Worm (Caenorhabditis elegans) whole organism, L3 larva: ENCODE results near the gene str-123.

Source experiments
- ZK546.5 ChIP-seq: sonication (generic microtip); optimal IDR thresholded peaks from 2 replicates; lab custom pipeline; 2017; ENCODE audit warnings: missing biosample characterization, missing genetic modification characterization
- ama-1 ChIP-seq: fragments of 150-350 bp; optimal IDR thresholded peaks from 2 replicates; lab custom pipeline; 2018
- ceh-28 ChIP-seq: fragments of 150-350 bp; optimal IDR thresholded peaks from 2 replicates; lab custom pipeline; 2014; ENCODE audit warnings: missing biosample characterization, missing genetic modification reagents, missing genetic modification characterization
- ceh-9 ChIP-seq: sonication (generic microtip); optimal IDR thresholded peaks from 2 replicates; lab custom pipeline; 2018; ENCODE audit warnings: missing biosample characterization, missing genetic modification characterization
- daf-12 ChIP-seq: fragments of 150-350 bp; optimal IDR thresholded peaks from 2 replicates; lab custom pipeline; 2014; ENCODE audit warnings: missing biosample characterization, missing genetic modification reagents, missing genetic modification characterization
- egl-5 ChIP-seq: fragments of 150-350 bp; optimal IDR thresholded peaks from 2 replicates; lab custom pipeline; 2017; ENCODE audit warnings: missing biosample characterization, missing genetic modification reagents, missing genetic modification characterization, inconsistent platforms
- elt-2 ChIP-seq: sonication (generic microtip); optimal IDR thresholded peaks from 2 replicates; lab custom pipeline; 2016; ENCODE audit warnings: missing genetic modification reagents, mild to moderate bottlenecking, missing genetic modification characterization, missing compliant biosample characterization
- elt-3 ChIP-seq, 3 experiments: fragments of 150-350 bp in 1 of 3; sonication (generic microtip) in 2 of 3; optimal IDR thresholded peaks; 2 replicates in 2 of 3; 4 replicates in 1 of 3; lab custom pipeline; 2014 to 2017; ENCODE audit warnings: missing biosample characterization in 3 of 3, missing genetic modification characterization in 3 of 3
- fos-1 ChIP-seq: fragments of 150-350 bp; optimal IDR thresholded peaks from 2 replicates; lab custom pipeline; 2014; ENCODE audit warnings: missing biosample characterization, missing genetic modification characterization
- hmg-11 ChIP-seq: sonication (generic microtip); optimal IDR thresholded peaks from 2 replicates; lab custom pipeline; 2016; ENCODE audit warnings: missing genetic modification characterization, missing compliant biosample characterization
- jun-1 ChIP-seq: fragments of 150-350 bp; optimal IDR thresholded peaks from 2 replicates; lab custom pipeline; 2014; ENCODE audit warnings: missing biosample characterization, missing genetic modification reagents, missing genetic modification characterization
- lin-15B ChIP-seq: fragments of 150-350 bp; optimal IDR thresholded peaks from 2 replicates; lab custom pipeline; 2014; ENCODE audit warnings: missing biosample characterization, missing genetic modification characterization
- lin-39 ChIP-seq: fragments of 150-350 bp; optimal IDR thresholded peaks from 2 replicates; lab custom pipeline; 2018; ENCODE audit warnings: missing biosample characterization, missing genetic modification reagents, missing genetic modification characterization
- nfya-1 ChIP-seq: sonication (generic microtip); optimal IDR thresholded peaks from 2 replicates; lab custom pipeline; 2017; ENCODE audit warnings: missing genetic modification characterization, mild to moderate bottlenecking, missing compliant biosample characterization, antibody characterized with exemption, moderate library complexity; ENCODE audit not compliant: insufficient read depth
- nhr-11 ChIP-seq: fragments of 150-350 bp; optimal IDR thresholded peaks from 2 replicates; lab custom pipeline; 2014; ENCODE audit warnings: missing biosample characterization, missing genetic modification characterization
- nhr-23 ChIP-seq: fragments of 150-350 bp; optimal IDR thresholded peaks from 2 replicates; lab custom pipeline; 2014; ENCODE audit warnings: missing biosample characterization, missing genetic modification reagents, missing genetic modification characterization
- nhr-237 ChIP-seq: fragments of 150-350 bp; optimal IDR thresholded peaks from 2 replicates; lab custom pipeline; 2014; ENCODE audit warnings: missing biosample characterization, missing genetic modification characterization
- nhr-25 ChIP-seq: sonication (generic microtip); optimal IDR thresholded peaks from 2 replicates; lab custom pipeline; 2017; ENCODE audit warnings: missing biosample characterization, missing genetic modification characterization
- nhr-28 ChIP-seq: fragments of 150-350 bp; optimal IDR thresholded peaks from 2 replicates; lab custom pipeline; 2014; ENCODE audit warnings: missing biosample characterization, missing genetic modification characterization
- nhr-43 ChIP-seq: sonication (generic microtip); optimal IDR thresholded peaks from 2 replicates; lab custom pipeline; 2016; ENCODE audit warnings: mild to moderate bottlenecking, missing genetic modification characterization, missing compliant biosample characterization; ENCODE audit not compliant: poor library complexity, severe bottlenecking
- nhr-76 ChIP-seq: fragments of 150-350 bp; sonication (generic microtip); optimal IDR thresholded peaks from 5 replicates; lab custom pipeline; 2014; ENCODE audit warnings: missing biosample characterization, missing genetic modification characterization
- nhr-77 ChIP-seq: fragments of 150-350 bp; optimal IDR thresholded peaks from 2 replicates; lab custom pipeline; 2014; ENCODE audit warnings: missing biosample characterization, missing genetic modification characterization
- pha-4 ChIP-seq: fragments of 150-350 bp; optimal IDR thresholded peaks from 2 replicates; lab custom pipeline; 2014; ENCODE audit warnings: missing biosample characterization, missing genetic modification reagents, missing genetic modification characterization
- skn-1 ChIP-seq: fragments of 150-350 bp; optimal IDR thresholded peaks from 2 replicates; lab custom pipeline; 2014; ENCODE audit warnings: missing biosample characterization, missing genetic modification characterization
- snpc-4 ChIP-seq: fragments of 150-350 bp; optimal IDR thresholded peaks from 2 replicates; lab custom pipeline; 2014; ENCODE audit warnings: missing biosample characterization, missing genetic modification characterization
- tbx-2 ChIP-seq: sonication (generic microtip); optimal IDR thresholded peaks from 2 replicates; lab custom pipeline; 2016; ENCODE audit warnings: mild to moderate bottlenecking, missing genetic modification characterization, missing compliant biosample characterization
- unc-39 ChIP-seq: sonication (generic microtip); optimal IDR thresholded peaks from 4 replicates; lab custom pipeline; 2017; ENCODE audit warnings: missing biosample characterization, missing genetic modification characterization
- zag-1 ChIP-seq: fragments of 150-350 bp; optimal IDR thresholded peaks from 2 replicates; lab custom pipeline; 2014; ENCODE audit warnings: missing biosample characterization, missing genetic modification characterization
- ztf-4 ChIP-seq: fragments of 150-350 bp; optimal IDR thresholded peaks from 2 replicates; lab custom pipeline; 2014; ENCODE audit warnings: missing biosample characterization, missing genetic modification characterization

str-123 gene

ce11 chrX:12781712-12782444, 8.3 kb upstream of the str-123 start, which contains the start of gene alh-13:
alh-13 (plus strand) TSS chrX:12782394.
- TF ChIP-seq tbx-2 (tag; lab: Kevin White, UChicago) (no peak), elt-2 (tag; lab: Kevin White, UChicago) (peak; percentile 4), daf-12 (tag; lab: Kevin White, UChicago) (no peak), nhr-43 (tag; lab: Kevin White, UChicago) (peak; percentile 21), elt-3 (tag; optimal IDR thresholded peaks at IDR 0.05; lab: Kevin White, UChicago) (peak in 1 of 3 experiments; percentile 71)

DNA sequence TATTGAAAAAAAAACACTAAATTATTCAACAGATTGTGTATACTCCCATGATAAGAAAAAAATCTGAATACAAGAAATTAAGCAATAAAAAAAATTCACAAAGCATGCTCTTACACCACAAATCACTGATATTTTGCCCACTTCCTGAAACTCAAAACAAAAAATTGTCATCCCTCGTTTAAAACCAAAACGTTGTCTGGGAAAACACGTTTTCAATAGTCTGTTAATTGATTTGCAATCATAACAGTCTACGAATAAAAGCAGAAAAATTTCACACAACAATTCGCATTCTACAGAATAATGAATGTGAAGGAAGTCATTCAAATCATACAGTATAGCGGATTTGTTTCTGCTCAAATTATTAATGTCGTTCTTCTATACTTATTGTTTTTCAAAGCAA, 2.5 kb upstream of the str-123 start, which contains the start of gene str-124:
Gene str-124, plus strand, starts transcription at position 301 of the 400 bp plus-strand sequence.
- TF ChIP-seq skn-1 (no peak), egl-5 (tag; lab: Kevin White, UChicago) (no peak), ztf-4 (tag; lab: Kevin White, UChicago) (no peak), unc-39 (no peak), jun-1 (tag; lab: Kevin White, UChicago) (no peak), ceh-9 (tag; lab: Kevin White, UChicago) (no peak), nhr-23 (no peak), nhr-237 (tag; lab: Kevin White, UChicago) (no peak)

DNA sequence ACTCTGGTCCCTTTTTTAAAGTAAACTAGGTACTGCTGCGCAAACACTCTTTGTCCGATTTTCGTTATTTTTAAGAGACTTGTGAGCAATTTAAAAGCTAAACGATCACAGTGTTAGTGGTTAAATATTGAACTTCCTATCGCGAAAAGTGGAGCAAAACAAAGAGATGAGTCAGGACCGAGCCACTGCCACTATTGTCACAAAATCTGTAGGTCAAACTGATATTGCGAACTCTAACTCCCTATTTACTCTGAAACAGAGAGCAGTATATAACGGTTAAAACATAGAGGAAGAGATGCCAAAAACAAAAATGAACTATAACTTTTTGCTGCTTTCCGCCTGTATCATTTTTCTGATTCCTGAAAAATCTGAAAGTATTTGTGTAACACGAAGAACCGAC, 2.4 kb downstream of the str-123 start, which contains the start of gene abf-5:
Gene abf-5, plus strand, starts transcription at position 301 of the 400 bp plus-strand sequence.
- no peak for TF ChIP-seq ztf-4 (tag; lab: Kevin White, UChicago)
- no peak for TF ChIP-seq lin-15B
- peak; percentile 73 for TF ChIP-seq pha-4

- TF ChIP-seq unc-39 (no peak), nhr-237 (tag; lab: Kevin White, UChicago) (no peak), nfya-1 (no peak), lin-15B (no peak), nhr-11 (tag; lab: Kevin White, UChicago) (no peak), elt-2 (tag; lab: Kevin White, UChicago) (no peak), ama-1 (lab: Kevin White, UChicago) (no peak), hmg-11 (no peak), nhr-76 (tag; lab: Kevin White, UChicago) (no peak), zag-1 (tag; lab: Kevin White, UChicago) (no peak), snpc-4 (tag; lab: Kevin White, UChicago) (no peak), nhr-43 (tag; lab: Kevin White, UChicago) (peak; percentile 36), egl-5 (tag; lab: Kevin White, UChicago) (no peak), nhr-25 (no peak), nhr-23 (peak; percentile 25), lin-39 (tag; lab: Kevin White, UChicago) (no peak)
Observed at ce11 chrX:12793075-12793474, 2.9 kb downstream of the str-123 start.

ce11 chrX:12793796-12794195, 3.7 kb downstream of the str-123 start, which contains the start of gene abf-6:
abf-6 (plus strand) TSS chrX:12794118.
- TF ChIP-seq fos-1 (tag; lab: Kevin White, UChicago): no peak
- peak; percentile 90 for TF ChIP-seq pha-4
- TF ChIP-seq nhr-43 (tag; lab: Kevin White, UChicago): no peak
- no peak for TF ChIP-seq ama-1 (lab: Kevin White, UChicago)
- TF ChIP-seq nhr-11 (tag; lab: Kevin White, UChicago): no peak
- no peak for TF ChIP-seq ceh-28 (tag; lab: Kevin White, UChicago)

DNA sequence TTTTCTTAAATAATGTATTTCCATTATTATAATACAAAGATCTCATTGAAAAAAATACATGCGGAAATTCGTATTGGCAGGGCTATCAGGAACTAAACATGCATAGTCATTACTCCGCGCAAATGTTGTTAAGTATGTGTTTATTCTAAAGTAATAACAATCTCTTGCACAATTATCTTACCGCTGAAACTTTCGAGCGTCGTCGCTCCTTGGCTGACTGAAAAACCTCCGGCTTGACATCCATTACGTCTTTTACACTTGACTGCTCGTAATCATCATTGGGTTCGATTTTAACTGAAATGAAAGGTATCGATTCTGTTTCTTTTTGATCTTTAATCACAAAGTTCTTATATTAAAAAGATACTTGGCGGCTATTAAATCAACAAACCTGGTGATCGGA, 9.7 kb downstream of the str-123 start:
- TF ChIP-seq ZK546.5 (tag; lab: Kevin White, UChicago) (no peak), nhr-77 (tag; lab: Kevin White, UChicago) (no peak), elt-3 (tag; optimal IDR thresholded peaks at IDR 0.05; lab: Kevin White, UChicago) (no peak), nhr-28 (no peak)
